Fruit fly (Drosophila melanogaster) whole organism, embryonic: ENCODE data around the gene Bx42.

Experiments used
- Atf-2 ChIP-seq: fragments of 200-800 bp; sonication (Bioruptor generic); optimal IDR thresholded peaks from 2 replicates; lab custom pipeline; 2016; ENCODE audit warnings: missing biosample characterization, missing genetic modification characterization
- BEAF-32 ChIP-seq: fragments of 200-800 bp; sonication (Bioruptor generic); optimal IDR thresholded peaks from 3 replicates; lab custom pipeline; 2017; ENCODE audit warnings: missing biosample characterization, missing genetic modification characterization, mild to moderate bottlenecking, moderate library complexity, missing genetic modification reagents
- CG10979 ChIP-seq: fragments of 200-800 bp; sonication (Bioruptor generic); optimal IDR thresholded peaks from 2 replicates; lab custom pipeline; 2018; ENCODE audit warnings: missing biosample characterization, mild to moderate bottlenecking, missing genetic modification characterization, moderate library complexity
- CG11093 ChIP-seq: fragments of 200-800 bp; sonication (Bioruptor generic); IDR thresholded peaks from 3 replicates; pipeline ENCODE4 v1.3.6; 2022; ENCODE audit warnings: missing biosample characterization, missing genetic modification characterization
- CG11247 ChIP-seq: fragments of 200-800 bp; sonication (Bioruptor generic); IDR thresholded peaks from 2 replicates; pipeline ENCODE4 v1.3.6; 2022; ENCODE audit warnings: missing biosample characterization, missing genetic modification characterization
- CG11695 ChIP-seq: fragments of 200-800 bp; sonication (Bioruptor generic); IDR thresholded peaks from 3 replicates; pipeline ENCODE4 v1.3.6; 2022; ENCODE audit warnings: missing biosample characterization, missing genetic modification characterization
- CG12299 ChIP-seq: fragments of 200-800 bp; sonication (Bioruptor generic); optimal IDR thresholded peaks from 2 replicates; lab custom pipeline; 2018; ENCODE audit warnings: missing biosample characterization, mild to moderate bottlenecking, missing genetic modification characterization
- CG12942 ChIP-seq: fragments of 200-800 bp; sonication (Bioruptor generic); optimal IDR thresholded peaks from 3 replicates; lab custom pipeline; 2016; ENCODE audit warnings: missing biosample characterization, missing genetic modification characterization
- CG13123 ChIP-seq: fragments of 200-800 bp; sonication (Bioruptor generic); optimal IDR thresholded peaks from 2 replicates; lab custom pipeline; 2016; ENCODE audit warnings: missing biosample characterization, missing genetic modification characterization
- CG13424 ChIP-seq: fragments of 200-800 bp; sonication (Bioruptor generic); optimal IDR thresholded peaks from 2 replicates; lab custom pipeline; 2019; ENCODE audit warnings: missing biosample characterization, mild to moderate bottlenecking, missing genetic modification characterization, moderate library complexity
- CG13624 ChIP-seq: fragments of 200-800 bp; sonication (Bioruptor generic); optimal IDR thresholded peaks from 2 replicates; lab custom pipeline; 2016; ENCODE audit warnings: missing biosample characterization, missing genetic modification characterization
- CG14441 ChIP-seq: fragments of 200-800 bp; sonication (Bioruptor generic); IDR thresholded peaks from 2 replicates; pipeline ENCODE4 v1.3.6; 2022; ENCODE audit warnings: missing biosample characterization, missing genetic modification characterization
- CG17359 ChIP-seq: fragments of 200-800 bp; sonication (Bioruptor generic); optimal IDR thresholded peaks from 3 replicates; lab custom pipeline; 2018; ENCODE audit warnings: missing biosample characterization, mild to moderate bottlenecking, missing genetic modification characterization, moderate library complexity
- CG32532 ChIP-seq: fragments of 200-800 bp; sonication (Bioruptor generic); IDR thresholded peaks from 2 replicates; pipeline ENCODE4 v1.3.6; 2022; ENCODE audit warnings: missing biosample characterization, missing genetic modification characterization
- CG4424 ChIP-seq: fragments of 200-800 bp; sonication (Bioruptor generic); optimal IDR thresholded peaks from 3 replicates; lab custom pipeline; 2016; ENCODE audit warnings: missing biosample characterization, missing genetic modification characterization
- CG4617 ChIP-seq: fragments of 200-800 bp; sonication (Bioruptor generic); optimal IDR thresholded peaks from 3 replicates; lab custom pipeline; 2016; ENCODE audit warnings: missing biosample characterization, missing genetic modification characterization, borderline replicate concordance
- CG4854 ChIP-seq: fragments of 200-800 bp; sonication (Bioruptor generic); optimal IDR thresholded peaks from 2 replicates; lab custom pipeline; 2016; ENCODE audit warnings: missing biosample characterization, missing genetic modification characterization, inconsistent platforms
- CG7271 ChIP-seq: fragments of 200-800 bp; sonication (Bioruptor generic); optimal IDR thresholded peaks from 2 replicates; lab custom pipeline; 2018; ENCODE audit warnings: missing biosample characterization, mild to moderate bottlenecking, missing genetic modification characterization, moderate library complexity
- CG8388 ChIP-seq: fragments of 200-800 bp; sonication (Bioruptor generic); optimal IDR thresholded peaks from 2 replicates; lab custom pipeline; 2019; ENCODE audit warnings: missing biosample characterization, mild to moderate bottlenecking, missing genetic modification characterization, moderate library complexity
- CG8944 ChIP-seq: fragments of 200-800 bp; sonication (Bioruptor generic); optimal IDR thresholded peaks from 3 replicates; lab custom pipeline; 2016; ENCODE audit warnings: missing biosample characterization, missing genetic modification characterization
- CG9437 ChIP-seq: fragments of 200-800 bp; sonication (Bioruptor generic); optimal IDR thresholded peaks from 2 replicates; lab custom pipeline; 2018; ENCODE audit warnings: missing biosample characterization, mild to moderate bottlenecking, missing genetic modification characterization
- CG9932 ChIP-seq: fragments of 200-800 bp; sonication (Bioruptor generic); IDR thresholded peaks from 2 replicates; pipeline ENCODE4 v1.3.6; 2022; ENCODE audit warnings: missing biosample characterization, missing genetic modification characterization
- CHES-1-like ChIP-seq: fragments of 200-800 bp; sonication (Bioruptor generic); optimal IDR thresholded peaks from 2 replicates; lab custom pipeline; 2016; ENCODE audit warnings: missing biosample characterization, missing genetic modification characterization
- CoRest ChIP-seq: fragments of 200-800 bp; sonication (Bioruptor generic); optimal IDR thresholded peaks from 3 replicates; lab custom pipeline; 2018; ENCODE audit warnings: missing biosample characterization, mild to moderate bottlenecking, missing genetic modification characterization, moderate library complexity
- Dip3 ChIP-seq: fragments of 200-800 bp; sonication (Bioruptor generic); optimal IDR thresholded peaks from 3 replicates; lab custom pipeline; 2016; ENCODE audit warnings: missing biosample characterization, missing genetic modification characterization
- E2f1 ChIP-seq: fragments of 200-800 bp; sonication (Bioruptor generic); IDR thresholded peaks from 2 replicates; pipeline ENCODE4 v1.3.6; 2022; ENCODE audit warnings: missing biosample characterization, missing genetic modification characterization
- Fer2 ChIP-seq: fragments of 200-800 bp; sonication (Bioruptor generic); optimal IDR thresholded peaks from 2 replicates; lab custom pipeline; 2018; ENCODE audit warnings: missing biosample characterization, mild to moderate bottlenecking, missing genetic modification characterization, moderate library complexity
- Hr3 ChIP-seq: fragments of 200-800 bp; sonication (Bioruptor generic); optimal IDR thresholded peaks from 3 replicates; lab custom pipeline; 2016; ENCODE audit warnings: missing biosample characterization, missing genetic modification characterization
- Hsf ChIP-seq: fragments of 200-800 bp; sonication (Bioruptor generic); optimal IDR thresholded peaks from 3 replicates; lab custom pipeline; 2016; ENCODE audit warnings: missing biosample characterization, missing genetic modification characterization
- MBD-R2 ChIP-seq: fragments of 200-800 bp; sonication (Bioruptor generic); IDR thresholded peaks from 2 replicates; pipeline ENCODE4 v1.3.6; 2022; ENCODE audit warnings: missing biosample characterization, missing genetic modification characterization
- Mad ChIP-seq: fragments of 200-800 bp; sonication (Bioruptor generic); optimal IDR thresholded peaks from 2 replicates; lab custom pipeline; 2016; ENCODE audit warnings: missing biosample characterization, missing genetic modification characterization
- Oli ChIP-seq: fragments of 200-800 bp; sonication (Bioruptor generic); optimal IDR thresholded peaks from 2 replicates; lab custom pipeline; 2018; ENCODE audit warnings: missing biosample characterization, mild to moderate bottlenecking, missing genetic modification characterization, moderate library complexity
- Optix ChIP-seq: fragments of 200-800 bp; sonication (Bioruptor generic); IDR thresholded peaks from 3 replicates; pipeline ENCODE4 v1.3.6; 2022; ENCODE audit warnings: missing biosample characterization, missing genetic modification characterization
- Six4 ChIP-seq: fragments of 200-800 bp; sonication (Bioruptor generic); optimal IDR thresholded peaks from 2 replicates; lab custom pipeline; 2016; ENCODE audit warnings: missing biosample characterization, missing genetic modification characterization
- Xrp1 ChIP-seq: fragments of 200-800 bp; sonication (Bioruptor generic); IDR thresholded peaks from 2 replicates; pipeline ENCODE4 v1.3.6; 2022; ENCODE audit warnings: missing biosample characterization, missing genetic modification characterization
- al ChIP-seq: fragments of 200-800 bp; sonication (Bioruptor generic); IDR thresholded peaks from 2 replicates; pipeline ENCODE4 v1.3.6; 2022; ENCODE audit warnings: missing biosample characterization, missing genetic modification characterization
- ara ChIP-seq: fragments of 200-800 bp; sonication (Bioruptor generic); IDR thresholded peaks from 2 replicates; pipeline ENCODE4 v1.3.6; 2022; ENCODE audit warnings: missing biosample characterization, missing genetic modification characterization
- bbx ChIP-seq: fragments of 200-800 bp; sonication (Bioruptor generic); IDR thresholded peaks from 2 replicates; pipeline ENCODE4 v1.3.6; 2022; ENCODE audit warnings: missing biosample characterization, missing genetic modification characterization; ENCODE audit not compliant: partially characterized antibody
- emc ChIP-seq: fragments of 200-800 bp; sonication (Bioruptor generic); optimal IDR thresholded peaks from 2 replicates; lab custom pipeline; 2016; ENCODE audit warnings: missing biosample characterization, missing genetic modification characterization
- gcm2 ChIP-seq: fragments of 200-800 bp; sonication (Bioruptor generic); optimal IDR thresholded peaks from 2 replicates; lab custom pipeline; 2016; ENCODE audit warnings: missing biosample characterization, missing genetic modification characterization
- maf-S ChIP-seq: fragments of 200-800 bp; sonication (Bioruptor generic); optimal IDR thresholded peaks from 2 replicates; lab custom pipeline; 2016; ENCODE audit warnings: missing biosample characterization, missing genetic modification characterization
- pan ChIP-seq, 4 experiments: fragments of >200 bp in 3 of 4; fragments of 200-800 bp in 1 of 4; sonication (Bioruptor generic) in 1 of 4; optimal IDR thresholded peaks in 3 of 4; IDR thresholded peaks in 1 of 4; 2 replicates each; pipeline versions ENCODE4 v1.3.6 to Lab custom; 2017 to 2022; ENCODE audit warnings: missing biosample characterization in 2 of 4, missing genetic modification characterization in 2 of 4, mixed read lengths in 1 of 4
- phol ChIP-seq: fragments of 200-800 bp; sonication (Bioruptor generic); optimal IDR thresholded peaks from 3 replicates; lab custom pipeline; 2018; ENCODE audit warnings: missing biosample characterization, mild to moderate bottlenecking, missing genetic modification characterization, moderate library complexity
- pum ChIP-seq: fragments of 200-800 bp; sonication (Bioruptor generic); optimal IDR thresholded peaks from 2 replicates; lab custom pipeline; 2016; ENCODE audit warnings: missing biosample characterization, missing genetic modification characterization
- shn ChIP-seq: fragments of 200-800 bp; sonication (Bioruptor generic); optimal IDR thresholded peaks from 3 replicates; lab custom pipeline; 2016; ENCODE audit warnings: missing biosample characterization, missing genetic modification characterization
- trem ChIP-seq: fragments of 200-800 bp; optimal IDR thresholded peaks from 3 replicates; lab custom pipeline; 2019; ENCODE audit warnings: missing biosample characterization, mild to moderate bottlenecking, missing genetic modification characterization, moderate library complexity
- ttk ChIP-seq: fragments of 200-800 bp; sonication (Bioruptor generic); IDR thresholded peaks from 2 replicates; pipeline ENCODE4 v2.1.2; 2022; ENCODE audit warnings: missing biosample characterization, missing genetic modification characterization
- tx ChIP-seq: fragments of 200-800 bp; sonication (Bioruptor generic); optimal IDR thresholded peaks from 2 replicates; lab custom pipeline; 2016; ENCODE audit warnings: missing biosample characterization, missing genetic modification characterization

The Bx42 gene

DNA sequence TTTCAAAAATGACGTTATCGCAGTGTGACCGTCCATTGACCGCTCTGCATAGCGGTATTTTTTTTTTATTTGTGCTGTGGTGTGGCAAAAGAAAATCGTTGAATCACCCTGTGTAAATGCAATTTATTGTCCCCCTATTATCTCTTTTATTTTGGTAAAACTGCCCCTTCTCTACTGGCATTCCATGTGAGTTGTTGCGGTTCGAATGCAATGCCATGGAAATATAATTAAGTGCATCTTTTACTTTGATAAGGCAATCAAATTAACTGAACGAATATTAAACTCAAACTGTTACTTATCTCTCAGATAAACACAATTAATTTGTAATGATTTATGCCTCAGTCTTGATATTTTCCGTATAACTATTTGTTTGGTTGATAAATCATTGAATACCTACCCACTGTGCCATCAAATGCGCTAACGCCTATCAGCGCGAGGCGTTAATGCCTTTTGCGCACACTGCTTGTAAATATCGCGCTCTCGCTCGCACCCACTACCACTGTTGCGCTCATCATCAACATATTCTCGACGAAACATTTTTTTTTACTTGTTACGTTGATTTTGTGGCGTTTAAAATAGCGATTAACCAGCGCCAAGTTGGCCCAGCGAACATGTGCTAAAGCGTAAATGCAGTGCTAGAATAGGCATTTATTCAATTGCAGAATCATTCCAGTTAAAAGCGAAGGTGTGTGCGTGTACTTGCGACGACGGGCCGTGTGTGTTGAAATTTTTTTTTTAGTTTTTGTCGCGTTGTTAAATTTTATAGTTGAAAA, 2.9 kb upstream of the Bx42 start (continued):
- TF ChIP-seq shn (GFP tag; lab: Kevin White, UChicago) (peak; percentile 72), CG13624 (GFP tag; lab: Kevin White, UChicago) (peak; percentile 64), phol (tag; lab: Kevin White, UChicago) (peak; percentile 72), Fer2 (tag; lab: Kevin White, UChicago) (no peak), Atf-2 (peak; percentile 28), E2f1 (GFP tag; lab: Robert Waterston, UW) (peak; percentile 20; the same call in 1 of the 2 replicates), CG7271 (no peak), ara (GFP tag; lab: Robert Waterston, UW) (peak; percentile 22; the same call in 1 of the 2 replicates), CG13123 (GFP tag; lab: Kevin White, UChicago) (no peak), bbx (GFP tag; lab: Robert Waterston, UW) (0 out of 2 replicates have a peak, but pooled peaks have one; percentile 7), CG4424 (GFP tag; lab: Kevin White, UChicago) (peak; percentile 66), maf-S (GFP tag; lab: Kevin White, UChicago) (peak; percentile 52), CG12299 (tag; lab: Kevin White, UChicago) (peak; percentile 13), CG14441 (GFP tag; lab: Robert Waterston, UW) (peak; percentile 52; the same call in 1 of the 2 replicates), CG8944 (GFP tag; lab: Kevin White, UChicago) (peak; percentile 55), Hr3 (GFP tag; lab: Kevin White, UChicago) (peak; percentile 51), Optix (GFP tag; lab: Robert Waterston, UW) (peak; percentile 41; the same call in 1 of the 3 replicates), Dip3 (GFP tag; lab: Kevin White, UChicago) (peak; percentile 61), CoRest (tag; lab: Kevin White, UChicago) (peak; percentile 72), Xrp1 (GFP tag; lab: Robert Waterston, UW) (peak; percentile 38; the same call in 1 of the 2 replicates), CG4854 (no peak), CG32532 (GFP tag; lab: Robert Waterston, UW) (peak; percentile 40; the same call in 1 of the 2 replicates), Six4 (GFP tag; lab: Kevin White, UChicago) (peak; percentile 41), CG9437 (GFP tag; lab: Kevin White, UChicago) (peak; percentile 61), MBD-R2 (peak; percentile 36; the same call in 1 of the 2 replicates), CG4617 (GFP tag; lab: Kevin White, UChicago) (peak; percentile 53), CG12942 (GFP tag; lab: Kevin White, UChicago) (peak; percentile 21), trem (peak; percentile 25), pum (GFP tag; lab: Kevin White, UChicago) (no peak), CG11093 (GFP tag; lab: Robert Waterston, UW) (0 out of 3 replicates have a peak, but pooled peaks have one; percentile 28), ttk (GFP tag; lab: Robert Waterston, UW) (peak; percentile 22; the same call in 1 of the 2 replicates), tx (peak; percentile 53), emc (GFP tag; lab: Kevin White, UChicago) (peak; percentile 4), Mad (GFP tag; lab: Kevin White, UChicago) (peak; percentile 49), gcm2 (GFP tag; lab: Kevin White, UChicago) (peak; percentile 9), CG11247 (no peak), CG9932 (GFP tag; lab: Robert Waterston, UW) (peak; percentile 58), CG17359 (peak; percentile 4), CG11695 (GFP tag; lab: Robert Waterston, UW) (peak; percentile 40; the same call in 1 of the 3 replicates), CG10979 (tag; lab: Kevin White, UChicago) (peak; percentile 44), Hsf (GFP tag; lab: Kevin White, UChicago) (peak; percentile 69), CG8388 (peak; percentile 47), al (GFP tag; lab: Robert Waterston, UW) (0 out of 2 replicates have a peak, but pooled peaks have one; percentile 24), Oli (peak; percentile 62), BEAF-32 (GFP tag; lab: Kevin White, UChicago) (peak; percentile 38), CHES-1-like (peak; percentile 59), pan (optimal IDR thresholded peaks at IDR 0.05; lab: Kevin White, UChicago) (no peak), pan (GFP tag; optimal IDR thresholded peaks at IDR 0.05 in 1 of 2, IDR thresholded peaks at IDR 0.05 in 1 of 2) (peak in 1 of 2 experiments; percentile 44), CG13424 (tag; lab: Kevin White, UChicago) (peak; percentile 32)
